Fruit fly (Drosophila melanogaster) whole organism, embryonic: ENCODE results near the gene Dpm3.

Source experiments
- Bgb ChIP-seq: fragments of 200-800 bp; sonication (Bioruptor generic); IDR thresholded peaks from 2 replicates; pipeline ENCODE4 v1.3.6; 2022; ENCODE audit warnings: missing biosample characterization, missing genetic modification characterization; ENCODE audit not compliant: partially characterized antibody
- CG10267 ChIP-seq: fragments of 200-800 bp; sonication (Bioruptor generic); optimal IDR thresholded peaks from 2 replicates; lab custom pipeline; 2018; ENCODE audit warnings: missing biosample characterization, mild to moderate bottlenecking, missing genetic modification characterization, moderate library complexity
- CG12155 ChIP-seq: fragments of 200-800 bp; sonication (Bioruptor generic); optimal IDR thresholded peaks from 3 replicates; lab custom pipeline; 2016; ENCODE audit warnings: missing biosample characterization, missing genetic modification characterization
- CG12236 ChIP-seq: fragments of 200-800 bp; sonication (Bioruptor generic); optimal IDR thresholded peaks from 2 replicates; lab custom pipeline; 2016; ENCODE audit warnings: missing biosample characterization, missing genetic modification characterization
- CG1529 ChIP-seq: fragments of 200-800 bp; sonication (Bioruptor generic); optimal IDR thresholded peaks from 3 replicates; lab custom pipeline; 2018; ENCODE audit warnings: missing biosample characterization, missing genetic modification characterization
- CG16779 ChIP-seq: fragments of 200-800 bp; sonication (Bioruptor generic); IDR thresholded peaks from 2 replicates; pipeline ENCODE4 v1.3.6; 2022; ENCODE audit warnings: missing biosample characterization, missing genetic modification characterization
- CG16813 ChIP-seq: fragments of 200-800 bp; sonication (Bioruptor generic); IDR thresholded peaks from 3 replicates; pipeline ENCODE4 v1.3.6; 2022; ENCODE audit warnings: missing biosample characterization, missing genetic modification characterization; ENCODE audit not compliant: partially characterized antibody
- CG17385 ChIP-seq: fragments of 200-800 bp; sonication (Bioruptor generic); optimal IDR thresholded peaks from 3 replicates; lab custom pipeline; 2018; ENCODE audit warnings: missing biosample characterization, mild to moderate bottlenecking, missing genetic modification characterization
- CG2712 ChIP-seq: fragments of 200-800 bp; optimal IDR thresholded peaks from 3 replicates; lab custom pipeline; 2019; ENCODE audit warnings: missing biosample characterization, mild to moderate bottlenecking, missing genetic modification characterization, moderate library complexity
- CG2875 ChIP-seq: fragments of 200-800 bp; sonication (Bioruptor generic); optimal IDR thresholded peaks from 2 replicates; lab custom pipeline; 2017; ENCODE audit warnings: missing biosample characterization, mild to moderate bottlenecking, missing genetic modification characterization, missing genetic modification reagents
- CG3065 ChIP-seq: fragments of 200-800 bp; sonication (Bioruptor generic); optimal IDR thresholded peaks from 2 replicates; lab custom pipeline; 2016; ENCODE audit warnings: missing biosample characterization, missing genetic modification characterization
- CG31224 ChIP-seq: fragments of 200-800 bp; sonication (Bioruptor generic); IDR thresholded peaks from 2 replicates; pipeline ENCODE4 v1.3.6; 2022; ENCODE audit warnings: missing biosample characterization, missing genetic modification characterization
- CG3838 ChIP-seq: fragments of 200-800 bp; sonication (Bioruptor generic); optimal IDR thresholded peaks from 3 replicates; lab custom pipeline; 2016; ENCODE audit warnings: missing biosample characterization, missing genetic modification characterization
- CG6175 ChIP-seq: fragments of 200-800 bp; sonication (Bioruptor generic); IDR thresholded peaks from 3 replicates; pipeline ENCODE4 v1.3.6; 2022; ENCODE audit warnings: missing biosample characterization, missing genetic modification characterization
- CG9797 ChIP-seq: fragments of 200-800 bp; sonication (Bioruptor generic); optimal IDR thresholded peaks from 3 replicates; lab custom pipeline; 2018; ENCODE audit warnings: missing biosample characterization, mild to moderate bottlenecking, missing genetic modification characterization
- CG9876 ChIP-seq: fragments of 200-800 bp; sonication (Bioruptor generic); optimal IDR thresholded peaks from 2 replicates; lab custom pipeline; 2016; ENCODE audit warnings: missing biosample characterization, missing genetic modification characterization
- Camta ChIP-seq: fragments of 200-800 bp; sonication (Bioruptor generic); optimal IDR thresholded peaks from 2 replicates; lab custom pipeline; 2016; ENCODE audit warnings: missing biosample characterization, missing genetic modification characterization
- D19B ChIP-seq: fragments of 200-800 bp; sonication (Bioruptor generic); optimal IDR thresholded peaks from 2 replicates; lab custom pipeline; 2017; ENCODE audit warnings: missing biosample characterization, mild to moderate bottlenecking, missing genetic modification characterization
- Doc3 ChIP-seq: fragments of 200-800 bp; sonication (Bioruptor generic); IDR thresholded peaks from 3 replicates; pipeline ENCODE4 v1.3.6; 2022; ENCODE audit warnings: missing biosample characterization, missing genetic modification characterization; ENCODE audit not compliant: partially characterized antibody
- Dp ChIP-seq: fragments of 200-800 bp; sonication (Bioruptor generic); optimal IDR thresholded peaks from 2 replicates; lab custom pipeline; 2018; ENCODE audit warnings: missing biosample characterization, mild to moderate bottlenecking, missing genetic modification characterization, moderate library complexity
- Ets65A ChIP-seq: fragments of 200-800 bp; sonication (Bioruptor generic); peaks from one replicate; lab custom pipeline; 2016; ENCODE audit warnings: missing biosample characterization, missing genetic modification characterization
- Gsc ChIP-seq: fragments of 200-800 bp; sonication (Bioruptor generic); IDR thresholded peaks from 2 replicates; pipeline ENCODE4 v1.3.6; 2022; ENCODE audit warnings: missing biosample characterization, missing genetic modification characterization
- HLH3B ChIP-seq: fragments of 200-800 bp; sonication (Bioruptor generic); IDR thresholded peaks from 2 replicates; pipeline ENCODE4 v1.3.6; 2022; ENCODE audit warnings: missing biosample characterization, missing genetic modification characterization
- HmgZ ChIP-seq: fragments of 200-800 bp; sonication (Bioruptor generic); optimal IDR thresholded peaks from 2 replicates; lab custom pipeline; 2018; ENCODE audit warnings: missing biosample characterization, mild to moderate bottlenecking, missing genetic modification characterization
- Hmr ChIP-seq: fragments of 200-800 bp; sonication (Bioruptor generic); optimal IDR thresholded peaks from 3 replicates; lab custom pipeline; 2017; ENCODE audit warnings: mild to moderate bottlenecking, missing biosample characterization, missing genetic modification reagents, missing genetic modification characterization
- MBD-R2 ChIP-seq: fragments of 200-800 bp; sonication (Bioruptor generic); IDR thresholded peaks from 2 replicates; pipeline ENCODE4 v1.3.6; 2022; ENCODE audit warnings: missing biosample characterization, missing genetic modification characterization
- MESR4 ChIP-seq: fragments of 200-800 bp; sonication (Bioruptor generic); optimal IDR thresholded peaks from 2 replicates; lab custom pipeline; 2018; ENCODE audit warnings: missing biosample characterization, mild to moderate bottlenecking, missing genetic modification characterization, moderate library complexity
- Mrtf ChIP-seq: fragments of 200-800 bp; sonication (Bioruptor generic); IDR thresholded peaks from 3 replicates; pipeline ENCODE4 v1.3.6; 2022; ENCODE audit warnings: missing biosample characterization, missing genetic modification characterization
- Myb ChIP-seq: fragments of 200-800 bp; sonication (Bioruptor generic); optimal IDR thresholded peaks from 2 replicates; lab custom pipeline; 2016; ENCODE audit warnings: missing biosample characterization, missing genetic modification characterization
- Opbp ChIP-seq: fragments of 200-800 bp; sonication (Bioruptor generic); IDR thresholded peaks from 3 replicates; pipeline ENCODE4 v1.3.6; 2022; ENCODE audit warnings: missing biosample characterization, missing genetic modification characterization; ENCODE audit not compliant: partially characterized antibody
- Poxn ChIP-seq: fragments of 200-800 bp; sonication (Bioruptor generic); IDR thresholded peaks from 2 replicates; pipeline ENCODE4 v1.3.6; 2022; ENCODE audit warnings: missing biosample characterization, missing genetic modification characterization
- Taf1 ChIP-seq: fragments of 200-800 bp; sonication (Bioruptor generic); IDR thresholded peaks from 2 replicates; pipeline ENCODE4 v1.3.6; 2022; ENCODE audit warnings: missing biosample characterization, missing genetic modification characterization
- ase ChIP-seq: fragments of 200-800 bp; sonication (Bioruptor generic); IDR thresholded peaks from 3 replicates; pipeline ENCODE4 v1.3.6; 2022; ENCODE audit warnings: missing biosample characterization, missing genetic modification characterization
- chn ChIP-seq: fragments of 200-800 bp; sonication (Bioruptor generic); optimal IDR thresholded peaks from 2 replicates; lab custom pipeline; 2016; ENCODE audit warnings: missing biosample characterization, missing genetic modification characterization
- croc ChIP-seq: fragments of 200-800 bp; sonication (Bioruptor generic); conservative IDR thresholded peaks from 3 replicates; pipeline ENCODE4 v1.3.6; 2022; ENCODE audit warnings: missing biosample characterization, missing genetic modification characterization
- emc ChIP-seq: fragments of 200-800 bp; sonication (Bioruptor generic); optimal IDR thresholded peaks from 2 replicates; lab custom pipeline; 2016; ENCODE audit warnings: missing biosample characterization, missing genetic modification characterization
- en ChIP-seq: fragments of 200-800 bp; sonication (Bioruptor generic); optimal IDR thresholded peaks from 2 replicates; lab custom pipeline; 2016; ENCODE audit warnings: missing biosample characterization, missing genetic modification characterization
- eve ChIP-seq, 2 experiments: fragments of >200 bp; optimal IDR thresholded peaks; 2 replicates each; lab custom pipeline; 2017; ENCODE audit warnings: missing biosample characterization in 2 of 2, missing genetic modification characterization in 2 of 2
- eyg ChIP-seq: fragments of 200-800 bp; sonication (Bioruptor generic); optimal IDR thresholded peaks from 3 replicates; lab custom pipeline; 2016; ENCODE audit warnings: missing biosample characterization, missing genetic modification characterization
- fd64A ChIP-seq: fragments of 200-800 bp; sonication (Bioruptor generic); optimal IDR thresholded peaks from 3 replicates; lab custom pipeline; 2018; ENCODE audit warnings: missing biosample characterization, mild to moderate bottlenecking, missing genetic modification characterization
- ham ChIP-seq: fragments of 200-800 bp; sonication (Bioruptor generic); IDR thresholded peaks from 2 replicates; pipeline ENCODE4 v1.3.6; 2022; ENCODE audit warnings: missing biosample characterization, missing genetic modification characterization
- ken ChIP-seq: fragments of 200-800 bp; sonication (Bioruptor generic); IDR thresholded peaks from 3 replicates; pipeline ENCODE4 v1.3.6; 2022; ENCODE audit warnings: missing biosample characterization, missing genetic modification characterization
- klu ChIP-seq: fragments of 200-800 bp; sonication (Bioruptor generic); IDR thresholded peaks from 2 replicates; pipeline ENCODE4 v1.3.6; 2022; ENCODE audit warnings: missing biosample characterization, missing genetic modification characterization
- lab ChIP-seq: fragments of 200-800 bp; sonication (Bioruptor generic); optimal IDR thresholded peaks from 3 replicates; lab custom pipeline; 2017; ENCODE audit warnings: missing biosample characterization, missing genetic modification characterization, mild to moderate bottlenecking, moderate library complexity, missing genetic modification reagents
- phol ChIP-seq: fragments of 200-800 bp; sonication (Bioruptor generic); optimal IDR thresholded peaks from 3 replicates; lab custom pipeline; 2018; ENCODE audit warnings: missing biosample characterization, mild to moderate bottlenecking, missing genetic modification characterization, moderate library complexity
- psq ChIP-seq: fragments of 200-800 bp; sonication (Bioruptor generic); optimal IDR thresholded peaks from 2 replicates; lab custom pipeline; 2017; ENCODE audit warnings: missing biosample characterization, missing genetic modification characterization
- seq ChIP-seq: fragments of 200-800 bp; sonication (Bioruptor generic); IDR thresholded peaks from 2 replicates; pipeline ENCODE4 v1.3.6; 2022; ENCODE audit warnings: missing biosample characterization, missing genetic modification characterization
- slou ChIP-seq: fragments of 200-800 bp; sonication (Bioruptor generic); optimal IDR thresholded peaks from 3 replicates; lab custom pipeline; 2016; ENCODE audit warnings: missing biosample characterization, missing genetic modification characterization
- so ChIP-seq: fragments of 200-800 bp; sonication (Bioruptor generic); IDR thresholded peaks from 3 replicates; pipeline ENCODE4 v1.3.6; 2022; ENCODE audit warnings: missing biosample characterization, missing genetic modification characterization
- tin ChIP-seq: fragments of 200-800 bp; sonication (Bioruptor generic); optimal IDR thresholded peaks from 3 replicates; lab custom pipeline; 2016; ENCODE audit warnings: missing biosample characterization, missing genetic modification characterization
- wor ChIP-seq: fragments of 200-800 bp; sonication (Bioruptor generic); IDR thresholded peaks from 2 replicates; pipeline ENCODE4 v1.3.6; 2022; ENCODE audit warnings: missing biosample characterization, missing genetic modification characterization
- zfh2 ChIP-seq: fragments of 200-800 bp; sonication (Bioruptor generic); optimal IDR thresholded peaks from 2 replicates; lab custom pipeline; 2016; ENCODE audit warnings: missing biosample characterization, missing genetic modification characterization

Gene Dpm3

dm6 chr3R:13433623-13434022, 30.8 kb upstream of the Dpm3 start (continued):
- peak; percentile 61 for TF ChIP-seq Camta (GFP tag; lab: Kevin White, UChicago)
- TF ChIP-seq MBD-R2 (GFP tag; lab: Robert Waterston, UW): peak; percentile 9; the same call in 1 of the 2 replicates
- TF ChIP-seq MESR4 (GFP tag; lab: Kevin White, UChicago): peak; percentile 19
- TF ChIP-seq Doc3 (GFP tag; lab: Robert Waterston, UW): no peak
- TF ChIP-seq lab: peak; percentile 82
- peak; percentile 67 for TF ChIP-seq CG12236 (GFP tag; lab: Kevin White, UChicago)
- TF ChIP-seq Hmr (GFP tag; lab: Kevin White, UChicago): peak; percentile 83
- TF ChIP-seq CG3065 (GFP tag; lab: Kevin White, UChicago): peak; percentile 33
- peak; percentile 55 for TF ChIP-seq wor (GFP tag; lab: Robert Waterston, UW)
- TF ChIP-seq Poxn: no peak
- no peak for TF ChIP-seq croc (GFP tag; lab: Robert Waterston, UW)
- TF ChIP-seq eve (GFP tag; optimal IDR thresholded peaks at IDR 0.05; lab: Kevin White, UChicago): no peak
- peak; percentile 2 for TF ChIP-seq Myb (GFP tag; lab: Kevin White, UChicago)
- no peak for TF ChIP-seq CG31224
- no peak for TF ChIP-seq eyg
- no peak for TF ChIP-seq CG6175
- TF ChIP-seq phol (tag; lab: Kevin White, UChicago): peak; percentile 77
- TF ChIP-seq CG9797 (GFP tag; lab: Kevin White, UChicago): no peak
- TF ChIP-seq chn (GFP tag; lab: Kevin White, UChicago): peak; percentile 45
- no peak for TF ChIP-seq CG16779 (GFP tag; lab: Robert Waterston, UW)
- TF ChIP-seq Dp (GFP tag; lab: Kevin White, UChicago): no peak
- peak; percentile 58 for TF ChIP-seq HLH3B
- no peak for TF ChIP-seq ham (GFP tag; lab: Robert Waterston, UW)
- peak; percentile 65 for TF ChIP-seq CG12155 (GFP tag; lab: Kevin White, UChicago)
- TF ChIP-seq CG3838: peak; percentile 62
- TF ChIP-seq Taf1 (GFP tag; lab: Robert Waterston, UW): peak; percentile 40
- peak; percentile 47 for TF ChIP-seq D19B
- peak; percentile 75 for TF ChIP-seq CG10267 (tag; lab: Kevin White, UChicago)
- TF ChIP-seq en (GFP tag; lab: Kevin White, UChicago): peak; percentile 48
- peak; percentile 85 for TF ChIP-seq CG17385 (GFP tag; lab: Kevin White, UChicago)
- TF ChIP-seq Bgb (GFP tag; lab: Robert Waterston, UW): no peak
- no peak for TF ChIP-seq Opbp
- TF ChIP-seq ken (GFP tag; lab: Robert Waterston, UW): peak; percentile 28; the same call in 1 of the 3 replicates
- TF ChIP-seq HmgZ (tag; lab: Kevin White, UChicago): peak; percentile 89
- peak; percentile 35; the same call in 1 of the 2 replicates for TF ChIP-seq klu (GFP tag; lab: Robert Waterston, UW)
- TF ChIP-seq Ets65A: peak; percentile 72
- peak; percentile 89 for TF ChIP-seq so
- peak; percentile 53 for TF ChIP-seq psq (GFP tag; lab: Kevin White, UChicago)
- peak; percentile 13 for TF ChIP-seq slou (GFP tag; lab: Kevin White, UChicago)
- TF ChIP-seq emc (GFP tag; lab: Kevin White, UChicago): no peak
- peak; percentile 31 for TF ChIP-seq zfh2 (GFP tag; lab: Kevin White, UChicago)
- TF ChIP-seq tin: peak; percentile 32
- TF ChIP-seq CG9876 (GFP tag; lab: Kevin White, UChicago): no peak
- peak; percentile 86 for TF ChIP-seq CG1529 (GFP tag; lab: Kevin White, UChicago)
- TF ChIP-seq Mrtf (GFP tag; lab: Robert Waterston, UW): no peak
- TF ChIP-seq CG2875 (GFP tag; lab: Kevin White, UChicago): peak; percentile 74
- peak; percentile 86 for TF ChIP-seq seq (GFP tag; lab: Robert Waterston, UW)
- peak; percentile 85 for TF ChIP-seq CG2712 (tag; lab: Kevin White, UChicago)
- peak; percentile 62; the same call in 2 of the 3 replicates for TF ChIP-seq ase (GFP tag; lab: Robert Waterston, UW)
- TF ChIP-seq Gsc: no peak
- peak; percentile 31 for TF ChIP-seq fd64A (GFP tag; lab: Kevin White, UChicago)
- TF ChIP-seq CG16813 (GFP tag; lab: Robert Waterston, UW): no peak
